Worm (Caenorhabditis elegans) whole organism, young adult: ENCODE data around the gene C30G7.5.

Source experiments
- B0019.2 ChIP-seq: fragments of 200-800 bp; sonication (Bioruptor generic); conservative IDR thresholded peaks from 2 replicates; pipeline ENCODE4 v1.3.6; 2022; ENCODE audit warnings: missing genetic modification reagents, missing genetic modification characterization, missing compliant biosample characterization
- B0261.1 ChIP-seq: sonication (generic microtip); optimal IDR thresholded peaks from 2 replicates; lab custom pipeline; 2016; ENCODE audit warnings: mild to moderate bottlenecking, missing genetic modification characterization, moderate library complexity, missing compliant biosample characterization
- Y53F4B.3 ChIP-seq: fragments of 200-800 bp; sonication (Bioruptor generic); IDR thresholded peaks from 2 replicates; pipeline ENCODE4 v1.3.6; 2022; ENCODE audit warnings: missing genetic modification reagents, missing genetic modification characterization, missing compliant biosample characterization
- ceh-40 ChIP-seq: fragments of 200-800 bp; sonication (Bioruptor generic); IDR thresholded peaks from 2 replicates; pipeline ENCODE4 v1.3.6; 2022; ENCODE audit warnings: missing genetic modification characterization, missing compliant biosample characterization
- egrh-3 ChIP-seq: fragments of 200-800 bp; sonication (Bioruptor generic); IDR thresholded peaks from 2 replicates; pipeline ENCODE4 v1.3.6; 2022; ENCODE audit warnings: missing genetic modification reagents, missing genetic modification characterization, missing compliant biosample characterization
- ets-4 ChIP-seq: fragments of 200-800 bp; sonication (Bioruptor generic); optimal IDR thresholded peaks from 2 replicates; lab custom pipeline; 2018; ENCODE audit warnings: mild to moderate bottlenecking, missing genetic modification characterization, missing compliant biosample characterization
- let-526 ChIP-seq: fragments of 200-800 bp; sonication (Bioruptor generic); IDR thresholded peaks from 2 replicates; pipeline ENCODE4 v1.3.6; 2022; ENCODE audit warnings: missing genetic modification reagents, missing genetic modification characterization, missing compliant biosample characterization
- mcd-1 ChIP-seq: fragments of 200-800 bp; sonication (Bioruptor generic); IDR thresholded peaks from 2 replicates; pipeline ENCODE4 v1.3.6; 2022; ENCODE audit warnings: missing genetic modification reagents, missing genetic modification characterization, missing compliant biosample characterization
- repo-1 ChIP-seq: sonication (generic microtip); optimal IDR thresholded peaks from 2 replicates; lab custom pipeline; 2017; ENCODE audit warnings: mild to moderate bottlenecking, missing genetic modification characterization, missing compliant biosample characterization
- snpc-4 ChIP-seq, 5 experiments: fragments of 150-350 bp in 1 of 5; sonication (generic microtip) in 4 of 5; optimal IDR thresholded peaks; 2 replicates each; lab custom pipeline; 2014 to 2018; ENCODE audit warnings: missing genetic modification characterization in 5 of 5, missing biosample characterization in 3 of 5, antibody characterized with exemption in 2 of 5, mild to moderate bottlenecking in 2 of 5, missing compliant biosample characterization in 2 of 5, missing genotype in 2 of 5, moderate library complexity in 2 of 5, missing genetic modification reagents in 1 of 5
- unc-62 ChIP-seq: fragments of 150-350 bp; optimal IDR thresholded peaks from 2 replicates; lab custom pipeline; 2014; ENCODE audit warnings: missing biosample characterization, missing genetic modification reagents, missing genetic modification characterization

ce11 chrV:14978205-14978751 lies 23.7 kb upstream of the C30G7.5 start, which contains the start of the genes grd-12 and F02D8.1:
- TF ChIP-seq egrh-3 (GFP tag; lab: Robert Waterston, UW) (no peak), let-526 (no peak), ets-4 (no peak), snpc-4 (GFP tag; optimal IDR thresholded peaks at IDR 0.05; lab: Kevin White, UChicago) (no peak), snpc-4 (tag; optimal IDR thresholded peaks at IDR 0.05; lab: Kevin White, UChicago) (no peak), B0261.1 (tag; lab: Kevin White, UChicago) (no peak), ceh-40 (GFP tag; lab: Robert Waterston, UW) (no peak), B0019.2 (no peak), Y53F4B.3 (GFP tag; lab: Robert Waterston, UW) (no peak), repo-1 (tag; lab: Kevin White, UChicago) (no peak), mcd-1 (no peak), unc-62 (GFP tag; lab: Kevin White, UChicago) (no peak)
